Worm (Caenorhabditis elegans) whole organism, L1 larva: Measurements from ENCODE around the gene unc-6.

ENCODE experiments used
- ceh-82 ChIP-seq, 3 experiments: fragments of 150-350 bp in 1 of 3; sonication (generic microtip) in 2 of 3; optimal IDR thresholded peaks; 2 replicates each; lab custom pipeline; 2014 to 2017; ENCODE audit warnings: missing biosample characterization in 3 of 3, missing genetic modification characterization in 3 of 3
- ceh-90 ChIP-seq: sonication (generic microtip); optimal IDR thresholded peaks from 2 replicates; lab custom pipeline; 2016; ENCODE audit warnings: missing genetic modification characterization, missing compliant biosample characterization
- fkh-4 ChIP-seq: sonication (generic microtip); optimal IDR thresholded peaks from 2 replicates; lab custom pipeline; 2016; ENCODE audit warnings: missing compliant biosample characterization, missing genetic modification characterization, borderline replicate concordance
- unc-62 ChIP-seq: fragments of 150-350 bp; optimal IDR thresholded peaks from 2 replicates; lab custom pipeline; 2014; ENCODE audit warnings: missing biosample characterization, missing genetic modification reagents, missing genetic modification characterization

- no peak for TF ChIP-seq ceh-90 (tag; lab: Kevin White, UChicago)
- no peak for TF ChIP-seq ceh-82 (tag; optimal IDR thresholded peaks at IDR 0.05; lab: Kevin White, UChicago)
- no peak for TF ChIP-seq fkh-4
- TF ChIP-seq unc-62 (GFP tag; lab: Kevin White, UChicago) = no peak
These were observed 27.9 kb upstream of the unc-6 start for ce11 chrX:6861564-6861963.
